Worm (Caenorhabditis elegans): Measurements from ENCODE around the gene B0432.11.
"Not testable (repeated sequence)": the region's sequence is repeated elsewhere in the genome, so short reads cannot be mapped to it uniquely, and the experiment has no call there.

The B0432.11 gene

DNA sequence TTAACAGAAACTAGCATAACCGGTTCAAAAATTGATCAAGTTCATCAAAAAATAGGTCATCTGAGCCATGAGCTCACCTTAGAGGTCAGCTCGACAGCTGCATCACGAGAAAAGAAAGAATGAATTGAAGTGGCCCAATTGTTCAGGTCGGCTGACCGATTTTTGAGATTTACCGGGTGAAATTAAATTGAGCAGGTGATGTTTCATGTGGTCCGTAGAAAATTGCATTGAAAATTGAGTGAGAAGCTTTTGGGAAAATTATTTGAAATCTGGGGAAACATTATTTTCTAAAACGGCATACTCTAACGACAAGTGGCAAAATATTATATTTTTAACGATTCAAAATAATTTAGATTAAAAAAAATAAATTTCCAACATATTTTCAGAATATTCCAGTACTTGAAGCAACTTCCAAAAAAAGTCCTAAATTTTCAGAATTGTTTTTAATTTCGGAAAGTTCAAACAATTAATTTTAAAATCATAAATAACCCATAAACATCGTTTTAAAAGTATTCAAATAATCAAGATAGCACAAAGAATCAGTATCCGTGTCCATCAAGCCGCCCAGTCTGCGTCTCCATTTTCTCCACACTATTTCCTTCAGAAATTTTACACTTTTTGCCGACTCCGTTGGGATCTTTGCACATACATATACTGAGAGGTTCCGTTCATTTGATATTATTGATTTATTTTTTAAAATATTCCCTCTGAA, 31.3 kb upstream of the B0432.11 start, which contains the start of gene sgcb-1:
Gene sgcb-1, plus strand, starts transcription at position 662 of the 712 bp plus-strand sequence.
- no peak for TF ChIP-seq flt-1 (GFP tag; IDR thresholded peaks at IDR 0.05)
- TF ChIP-seq hmg-4 (GFP tag; optimal IDR thresholded peaks at IDR 0.05): no peak
- TF ChIP-seq F13C5.2 (tag; optimal IDR thresholded peaks at IDR 0.05): no peak
- no peak for TF ChIP-seq hnd-1 (tag; optimal IDR thresholded peaks at IDR 0.05)
- no peak for TF ChIP-seq hmbx-1 (tag; optimal IDR thresholded peaks at IDR 0.05)
- TF ChIP-seq aly-1 (tag; optimal IDR thresholded peaks at IDR 0.05): no peak
- TF ChIP-seq ceh-36 (tag; optimal IDR thresholded peaks at IDR 0.05): no peak
- no peak for TF ChIP-seq scrt-1 (GFP tag; IDR thresholded peaks at IDR 0.05)
- no peak for TF ChIP-seq ama-1 (optimal IDR thresholded peaks at IDR 0.05)
- no peak for TF ChIP-seq ets-7 (tag; optimal IDR thresholded peaks at IDR 0.05)
- TF ChIP-seq B0310.2 (tag; optimal IDR thresholded peaks at IDR 0.05): no peak
- no peak for TF ChIP-seq tbx-37 (GFP tag; conservative IDR thresholded peaks at IDR 0.05)
- TF ChIP-seq tra-4 (tag; optimal IDR thresholded peaks at IDR 0.05): no peak
- TF ChIP-seq tbx-11 (GFP tag; IDR thresholded peaks at IDR 0.05): no peak
- no peak for TF ChIP-seq pes-1 (GFP tag; IDR thresholded peaks at IDR 0.05)
- no peak for TF ChIP-seq ceh-13 (GFP tag; optimal IDR thresholded peaks at IDR 0.05)
- TF ChIP-seq sea-1 (GFP tag; conservative IDR thresholded peaks at IDR 0.05): no peak

DNA sequence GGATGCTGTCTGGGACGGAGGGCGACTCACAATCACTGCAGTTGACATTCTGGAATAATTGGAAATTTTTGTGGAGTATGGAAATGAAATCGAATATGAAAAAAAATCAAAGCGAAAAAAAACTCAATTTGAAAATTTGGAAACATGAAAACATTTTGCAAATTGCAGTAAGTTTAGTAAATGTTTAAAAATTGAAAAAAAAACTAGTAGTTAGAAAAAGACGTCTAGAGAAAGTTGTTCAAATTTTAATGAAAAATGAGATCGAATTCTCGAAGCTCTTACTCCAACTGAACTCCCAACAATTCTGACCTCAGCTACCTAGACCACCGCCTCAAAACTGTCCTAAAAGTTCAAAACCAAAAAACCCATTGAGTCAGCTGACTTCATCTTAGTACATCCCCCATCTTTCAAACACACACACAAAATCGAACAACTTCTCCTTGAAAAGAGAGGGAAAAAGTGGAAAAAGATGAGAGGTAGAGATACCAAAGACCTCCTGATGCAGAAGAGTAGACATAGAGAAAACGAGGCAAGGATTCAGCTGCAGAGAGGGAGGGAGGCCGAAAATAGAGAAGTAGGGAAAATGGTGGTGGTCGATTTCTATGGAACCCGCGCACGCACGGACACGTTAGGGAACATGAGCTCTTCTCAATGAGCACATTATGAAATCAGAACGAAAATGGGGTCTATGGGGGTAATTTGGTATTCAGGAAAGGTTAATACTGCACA, 28.7 kb upstream of the B0432.11 start, which contains the start of gene K01A2.10:
Gene K01A2.10, minus strand, starts transcription at position 51 of the 729 bp plus-strand sequence.
- peak; percentile 45 for TF ChIP-seq hmg-4 (GFP tag; optimal IDR thresholded peaks at IDR 0.05)
- TF ChIP-seq ceh-13 (GFP tag; optimal IDR thresholded peaks at IDR 0.05): no peak
- TF ChIP-seq B0310.2 (tag; optimal IDR thresholded peaks at IDR 0.05): no peak
- no peak for TF ChIP-seq tra-4 (tag; optimal IDR thresholded peaks at IDR 0.05)
- TF ChIP-seq ets-7 (tag; optimal IDR thresholded peaks at IDR 0.05): no peak
- no peak for TF ChIP-seq ceh-36 (tag; optimal IDR thresholded peaks at IDR 0.05)

DNA sequence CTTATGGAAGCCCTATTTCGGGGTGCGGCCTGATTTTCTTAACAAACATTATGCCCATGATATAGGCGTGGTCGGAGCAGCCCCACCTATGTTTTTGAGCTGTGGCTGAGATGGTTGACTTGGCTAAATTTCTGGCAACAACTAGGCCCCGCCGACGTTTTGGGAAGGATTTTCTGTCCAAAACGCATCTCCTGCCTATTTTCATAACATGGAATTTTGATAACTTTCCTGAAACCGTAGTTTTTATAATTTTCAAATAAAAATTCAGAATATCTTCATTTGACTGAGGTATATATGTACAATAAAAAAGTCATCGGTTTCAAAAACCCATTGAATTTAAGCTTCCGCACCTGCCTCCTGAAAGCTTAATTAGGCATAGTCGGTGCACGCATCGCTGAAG, 26.7 kb upstream of the B0432.11 start:
- no peak for TF ChIP-seq ceh-36 (tag; optimal IDR thresholded peaks at IDR 0.05)
- TF ChIP-seq flt-1 (GFP tag; IDR thresholded peaks at IDR 0.05): no peak
- TF ChIP-seq ama-1 (optimal IDR thresholded peaks at IDR 0.05): no peak
- no peak for TF ChIP-seq hmbx-1 (tag; optimal IDR thresholded peaks at IDR 0.05)
- TF ChIP-seq B0310.2 (tag; optimal IDR thresholded peaks at IDR 0.05): no peak
- TF ChIP-seq pes-1 (GFP tag; IDR thresholded peaks at IDR 0.05): no peak
- TF ChIP-seq hmg-4 (GFP tag; optimal IDR thresholded peaks at IDR 0.05): no peak
- TF ChIP-seq sea-1 (GFP tag; conservative IDR thresholded peaks at IDR 0.05): no peak
- TF ChIP-seq tbx-11 (GFP tag; IDR thresholded peaks at IDR 0.05): no peak
- TF ChIP-seq F13C5.2 (tag; optimal IDR thresholded peaks at IDR 0.05): no peak
- no peak for TF ChIP-seq ceh-13 (GFP tag; optimal IDR thresholded peaks at IDR 0.05)
- TF ChIP-seq tra-4 (tag; optimal IDR thresholded peaks at IDR 0.05): no peak
- no peak for TF ChIP-seq aly-1 (tag; optimal IDR thresholded peaks at IDR 0.05)
- no peak for TF ChIP-seq ets-7 (tag; optimal IDR thresholded peaks at IDR 0.05)
- no peak for TF ChIP-seq hnd-1 (tag; optimal IDR thresholded peaks at IDR 0.05)
- TF ChIP-seq scrt-1 (GFP tag; IDR thresholded peaks at IDR 0.05): no peak
- TF ChIP-seq tbx-37 (GFP tag; conservative IDR thresholded peaks at IDR 0.05): no peak

DNA sequence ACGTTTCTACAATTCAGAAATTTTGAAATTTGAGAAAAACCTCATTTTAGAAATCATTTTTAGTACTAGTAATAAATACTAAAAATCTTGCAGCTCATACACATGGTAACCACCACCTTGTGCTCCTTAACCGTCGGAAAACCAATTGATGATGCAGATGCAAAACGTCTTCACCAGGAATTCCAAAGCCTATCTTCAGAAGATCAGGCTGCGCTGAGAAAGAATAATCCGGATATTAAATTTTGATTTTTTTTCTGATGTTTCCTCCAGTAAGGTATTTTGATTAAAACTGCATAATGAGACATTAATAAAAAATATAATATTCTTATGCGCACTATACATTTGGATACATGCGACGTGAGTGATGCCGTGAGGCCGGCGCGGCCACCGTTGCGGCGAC, 26.3 kb upstream of the B0432.11 start:
- TF ChIP-seq tra-4 (tag; optimal IDR thresholded peaks at IDR 0.05) (no peak), B0310.2 (tag; optimal IDR thresholded peaks at IDR 0.05) (no peak), sea-1 (GFP tag; conservative IDR thresholded peaks at IDR 0.05) (no peak)

DNA sequence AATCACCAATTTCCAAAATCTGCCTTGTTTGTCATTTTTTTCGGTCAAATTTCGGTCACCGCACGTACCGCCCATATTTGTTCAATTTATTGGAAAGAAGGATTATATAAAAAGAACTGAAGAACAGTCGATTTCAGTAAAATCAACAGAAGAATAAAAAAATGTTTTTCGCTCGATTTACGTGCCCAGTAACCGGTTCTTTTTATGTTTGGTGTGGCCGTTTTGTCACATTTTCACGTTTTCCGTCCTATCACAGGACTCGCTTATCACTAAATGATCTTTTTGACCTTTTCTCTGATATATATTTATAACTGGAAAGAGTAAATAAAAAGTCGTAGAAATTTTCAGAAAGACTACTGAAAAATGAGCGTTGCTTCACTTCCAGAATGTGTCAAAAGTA, 25.0 kb upstream of the B0432.11 start, which contains the start of gene far-7:
Gene far-7, plus strand, starts transcription at position 331 of the 400 bp plus-strand sequence.
- TF ChIP-seq tra-4 (tag; optimal IDR thresholded peaks at IDR 0.05): no peak
- TF ChIP-seq ets-7 (tag; optimal IDR thresholded peaks at IDR 0.05): no peak
- TF ChIP-seq ama-1 (optimal IDR thresholded peaks at IDR 0.05): no peak
- no peak for TF ChIP-seq aly-1 (tag; optimal IDR thresholded peaks at IDR 0.05)
- no peak for TF ChIP-seq hmbx-1 (tag; optimal IDR thresholded peaks at IDR 0.05)
- no peak for TF ChIP-seq hmg-4 (GFP tag; optimal IDR thresholded peaks at IDR 0.05)
- TF ChIP-seq F13C5.2 (tag; optimal IDR thresholded peaks at IDR 0.05): no peak
- TF ChIP-seq ceh-36 (tag; optimal IDR thresholded peaks at IDR 0.05): no peak
- TF ChIP-seq hnd-1 (tag; optimal IDR thresholded peaks at IDR 0.05): no peak
- no peak for TF ChIP-seq tbx-11 (GFP tag; IDR thresholded peaks at IDR 0.05)

DNA sequence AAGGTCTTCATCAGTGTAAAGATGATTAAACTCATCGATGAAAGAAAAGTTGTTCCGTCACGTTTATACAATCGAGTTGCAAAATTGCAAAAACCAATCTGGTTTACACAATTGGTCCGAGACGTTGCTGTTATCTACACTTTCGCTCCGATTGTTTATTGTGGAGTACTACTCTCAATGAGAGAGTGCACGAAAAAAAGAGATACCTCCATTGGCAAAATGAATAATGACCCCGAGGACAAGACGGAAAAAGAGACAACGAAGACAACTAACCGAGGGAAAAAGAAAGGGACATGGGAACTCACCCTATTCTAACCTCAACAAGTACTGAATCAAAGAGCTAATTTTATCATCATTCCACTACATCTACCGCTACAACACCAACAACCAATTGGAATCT, 19.0 kb upstream of the B0432.11 start:
- TF ChIP-seq hmg-4 (GFP tag; optimal IDR thresholded peaks at IDR 0.05) (no peak), sea-1 (GFP tag; conservative IDR thresholded peaks at IDR 0.05) (no peak), tbx-11 (GFP tag; IDR thresholded peaks at IDR 0.05) (no peak), ama-1 (optimal IDR thresholded peaks at IDR 0.05) (no peak), ceh-36 (tag; optimal IDR thresholded peaks at IDR 0.05) (no peak), hmbx-1 (tag; optimal IDR thresholded peaks at IDR 0.05) (no peak)

DNA sequence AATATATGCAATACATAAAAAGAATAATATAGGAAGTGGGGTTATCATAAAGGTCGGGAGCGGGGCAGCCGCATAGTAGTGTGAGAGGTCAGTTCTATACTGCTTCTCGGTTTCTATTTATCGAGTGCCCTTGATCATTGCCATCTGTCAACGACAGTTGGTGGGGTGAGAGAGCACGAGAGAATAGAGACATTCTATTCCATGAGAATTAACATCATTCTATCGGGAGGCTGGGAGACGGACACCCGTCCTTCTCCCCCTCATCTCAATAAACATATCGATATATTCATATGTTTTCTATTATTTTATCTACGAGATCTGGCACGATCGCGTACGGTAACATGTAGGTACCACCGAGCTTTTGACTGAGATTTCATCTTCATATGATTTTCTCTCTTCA, 17.6 kb upstream of the B0432.11 start, which contains the start of gene mps-2:
Gene mps-2, minus strand, starts transcription at position 101 of the 400 bp plus-strand sequence.
- TF ChIP-seq tbx-37 (GFP tag; conservative IDR thresholded peaks at IDR 0.05); ceh-36 (tag; optimal IDR thresholded peaks at IDR 0.05); sea-1 (GFP tag; conservative IDR thresholded peaks at IDR 0.05): not testable (repeated sequence)

DNA sequence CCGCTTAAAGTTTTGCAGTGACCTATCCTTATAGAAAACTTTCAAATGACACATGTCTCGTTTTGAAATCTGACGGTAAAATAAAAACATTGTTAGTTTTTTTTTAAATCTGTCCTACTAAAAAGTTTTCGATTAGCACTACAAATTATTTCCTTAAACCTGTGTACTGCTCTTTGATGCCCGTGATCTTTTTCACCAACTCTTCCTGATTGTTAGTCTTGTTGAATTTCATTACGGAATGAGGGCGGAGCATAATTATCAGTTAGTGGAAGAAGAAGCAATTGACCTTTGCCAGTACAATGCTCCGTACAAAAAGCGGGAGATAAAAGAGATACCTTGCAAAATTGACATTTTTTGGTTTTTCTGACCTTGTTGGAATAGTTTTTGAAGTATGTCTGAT, 12.6 kb upstream of the B0432.11 start, which contains the start of gene K01A2.4:
Gene K01A2.4, plus strand, starts transcription at position 301 of the 400 bp plus-strand sequence.
- TF ChIP-seq F13C5.2 (tag; optimal IDR thresholded peaks at IDR 0.05) (no peak), tra-4 (tag; optimal IDR thresholded peaks at IDR 0.05) (no peak), ceh-36 (tag; optimal IDR thresholded peaks at IDR 0.05) (no peak), ceh-13 (GFP tag; optimal IDR thresholded peaks at IDR 0.05) (no peak), tbx-37 (GFP tag; conservative IDR thresholded peaks at IDR 0.05) (no peak), scrt-1 (GFP tag; IDR thresholded peaks at IDR 0.05) (no peak), ets-7 (tag; optimal IDR thresholded peaks at IDR 0.05) (no peak)

All from whole organism, early embryonic.